Worm (Caenorhabditis elegans) whole organism, L4/young adult: ENCODE results near the gene mrps-31.

Experiments used
- W03F9.2 ChIP-seq: fragments of 150-350 bp; optimal IDR thresholded peaks from 2 replicates; lab custom pipeline; 2014; ENCODE audit warnings: missing biosample characterization, missing genetic modification characterization
- dao-5 ChIP-seq: sonication (generic microtip); optimal IDR thresholded peaks from 2 replicates; lab custom pipeline; 2016; ENCODE audit warnings: missing genotype, missing genetic modification characterization, moderate library complexity, missing compliant biosample characterization
- him-1 ChIP-seq: sonication (generic microtip); optimal IDR thresholded peaks from 2 replicates; lab custom pipeline; 2016; ENCODE audit warnings: missing genotype, missing genetic modification reagents, missing genetic modification characterization, missing compliant biosample characterization

DNA sequence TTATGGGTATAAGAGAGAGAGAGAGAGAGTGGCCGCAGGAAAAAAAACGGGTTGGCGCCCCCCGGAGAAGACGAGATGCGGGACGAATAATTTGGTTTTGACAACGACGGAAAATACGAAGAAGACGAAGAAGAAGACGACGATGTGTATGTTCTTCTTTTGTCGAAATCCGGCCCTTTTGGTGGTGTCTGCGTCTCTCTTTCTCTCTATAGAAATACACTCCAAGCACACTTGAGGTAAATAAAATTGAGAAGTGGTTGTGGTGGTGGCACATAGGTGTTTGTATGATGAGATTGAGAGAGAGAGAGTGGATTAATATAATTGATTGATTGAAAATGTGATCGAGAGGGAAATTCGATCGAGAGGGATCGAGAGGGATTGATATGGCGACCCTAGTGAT is 42.7 kb upstream of the mrps-31 start:
- TF ChIP-seq W03F9.2 (tag; lab: Kevin White, UChicago) (no peak), him-1 (tag; lab: Kevin White, UChicago) (no peak), dao-5 (no peak)
